Worm (Caenorhabditis elegans): ENCODE data around the gene T01C1.4.

DNA sequence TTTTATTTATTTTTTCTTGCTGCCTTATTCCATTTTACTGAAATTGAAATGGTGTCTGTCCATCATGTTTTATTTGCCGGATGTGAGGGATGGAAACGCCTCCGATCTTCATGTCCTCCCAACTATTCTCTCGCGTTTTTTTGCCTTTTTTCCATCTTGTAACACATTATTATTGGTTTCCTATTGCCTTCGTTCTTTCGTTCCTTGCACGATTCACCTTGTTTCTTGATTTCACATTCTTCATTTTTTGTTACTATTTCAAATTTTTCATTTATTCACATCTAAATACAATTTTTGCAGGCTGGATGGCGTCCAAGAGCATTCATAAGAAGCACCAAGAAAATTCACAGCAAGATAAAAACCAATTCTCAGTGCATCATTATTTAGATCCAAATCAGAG is 25.3 kb downstream of the T01C1.4 start, which contains the start of gene yap-1:
- TF ChIP-seq unc-86 (tag; optimal IDR thresholded peaks at IDR 0.05), result no peak
- no peak for TF ChIP-seq lin-13 (GFP tag; optimal IDR thresholded peaks at IDR 0.05)
- TF ChIP-seq egl-13 (tag; optimal IDR thresholded peaks at IDR 0.05), result no peak
- no peak for TF ChIP-seq nhr-237 (tag; optimal IDR thresholded peaks at IDR 0.05)
